Worm (Caenorhabditis elegans) whole organism, L4/young adult: ENCODE data around the gene pho-12.

Experiments used
- W03F9.2 ChIP-seq: fragments of 150-350 bp; optimal IDR thresholded peaks from 2 replicates; lab custom pipeline; 2014; ENCODE audit warnings: missing biosample characterization, missing genetic modification characterization
- him-1 ChIP-seq: sonication (generic microtip); optimal IDR thresholded peaks from 2 replicates; lab custom pipeline; 2016; ENCODE audit warnings: missing genotype, missing genetic modification reagents, missing genetic modification characterization, missing compliant biosample characterization

- no peak for TF ChIP-seq him-1 (tag; lab: Kevin White, UChicago)
- no peak for TF ChIP-seq W03F9.2 (tag; lab: Kevin White, UChicago)
These were observed 49.1 kb upstream of the pho-12 start, which contains the start of gene F09C12.2 for ce11 chrII:5109693-5110092.
